Fruit fly (Drosophila melanogaster): ENCODE measurements around the gene CG5787.

CG5787 gene

dm6 chr2L:12719712-12720429 is 7.1 kb upstream of the CG5787 start (continued):
- TF ChIP-seq phol (tag; optimal IDR thresholded peaks at IDR 0.05) = no peak
- TF ChIP-seq cwo (GFP tag; optimal IDR thresholded peaks at IDR 0.05) = peak; percentile 6
- TF ChIP-seq CG16813 (GFP tag; IDR thresholded peaks at IDR 0.05; ENCODE audit: partially characterized antibody) = no peak
- no peak for TF ChIP-seq NK7.1 (GFP tag; optimal IDR thresholded peaks at IDR 0.05)
- TF ChIP-seq gt (GFP tag; IDR thresholded peaks at IDR 0.05) = no peak
- no peak for TF ChIP-seq lab (GFP tag; optimal IDR thresholded peaks at IDR 0.05)
- no peak for TF ChIP-seq repo (GFP tag; optimal IDR thresholded peaks at IDR 0.05)
- TF ChIP-seq CG13424 (tag; optimal IDR thresholded peaks at IDR 0.05) = no peak
- TF ChIP-seq Atf3 (GFP tag; optimal IDR thresholded peaks at IDR 0.05) = no peak
- TF ChIP-seq corto (GFP tag; optimal IDR thresholded peaks at IDR 0.05) = peak; percentile 1
- TF ChIP-seq ftz-f1 (GFP tag; optimal IDR thresholded peaks at IDR 0.05) = peak; percentile 9
- TF ChIP-seq CG5245 (GFP tag; optimal IDR thresholded peaks at IDR 0.05) = no peak
- TF ChIP-seq mam (GFP tag; optimal IDR thresholded peaks at IDR 0.05) = no peak
- TF ChIP-seq Hey (tag; optimal IDR thresholded peaks at IDR 0.05) = peak; percentile 60
- TF ChIP-seq hth (optimal IDR thresholded peaks at IDR 0.05) = no peak
- peak; percentile 57 for TF ChIP-seq CG31224 (GFP tag; IDR thresholded peaks at IDR 0.05)
- TF ChIP-seq gsb-n (tag; optimal IDR thresholded peaks at IDR 0.05) = no peak
- TF ChIP-seq lola (GFP tag; optimal IDR thresholded peaks at IDR 0.05) = no peak
- TF ChIP-seq PHDP (tag; optimal IDR thresholded peaks at IDR 0.05) = no peak
- no peak for TF ChIP-seq caup (GFP tag; optimal IDR thresholded peaks at IDR 0.05; ENCODE audit: severe bottlenecking)
- TF ChIP-seq D (optimal IDR thresholded peaks at IDR 0.05) = no peak
- TF ChIP-seq D (GFP tag; optimal IDR thresholded peaks at IDR 0.05) = no peak
- TF ChIP-seq tup (GFP tag; optimal IDR thresholded peaks at IDR 0.05) = no peak
- TF ChIP-seq ranshi (GFP tag; IDR thresholded peaks at IDR 0.05) = no peak
- peak; percentile 81 for TF ChIP-seq sug (tag; optimal IDR thresholded peaks at IDR 0.05)
- no peak for TF ChIP-seq Rfx (GFP tag; IDR thresholded peaks at IDR 0.05)
- peak; percentile 73 for TF ChIP-seq Med (GFP tag)
- TF ChIP-seq CG2875 (GFP tag; optimal IDR thresholded peaks at IDR 0.05) = no peak
- TF ChIP-seq CG13123 (GFP tag; optimal IDR thresholded peaks at IDR 0.05) = no peak
- no peak for TF ChIP-seq chm (GFP tag; IDR thresholded peaks at IDR 0.05)
- no peak for TF ChIP-seq Usf (GFP tag; optimal IDR thresholded peaks at IDR 0.05)
- TF ChIP-seq tx (GFP tag; optimal IDR thresholded peaks at IDR 0.05) = no peak
- TF ChIP-seq fd64A (GFP tag; optimal IDR thresholded peaks at IDR 0.05) = no peak
- no peak for TF ChIP-seq eyg (GFP tag; optimal IDR thresholded peaks at IDR 0.05)
- TF ChIP-seq CG3407 (GFP tag; optimal IDR thresholded peaks at IDR 0.05) = no peak
- TF ChIP-seq NFAT (GFP tag; IDR thresholded peaks at IDR 0.05) = no peak
- TF ChIP-seq CG9609 (GFP tag; optimal IDR thresholded peaks at IDR 0.05) = no peak
- no peak for TF ChIP-seq crp (GFP tag; optimal IDR thresholded peaks at IDR 0.05)
- no peak for TF ChIP-seq CG7839 (tag; optimal IDR thresholded peaks at IDR 0.05)
- TF ChIP-seq E2f2 (GFP tag; IDR thresholded peaks at IDR 0.05) = no peak
- TF ChIP-seq Opbp (GFP tag; IDR thresholded peaks at IDR 0.05; ENCODE audit: partially characterized antibody) = no peak
- no peak for TF ChIP-seq CG32532 (GFP tag; IDR thresholded peaks at IDR 0.05)
- TF ChIP-seq dan (GFP tag; IDR thresholded peaks at IDR 0.05) = no peak
- TF ChIP-seq gro (GFP tag; optimal IDR thresholded peaks at IDR 0.05) = no peak
- TF ChIP-seq CG7987 (GFP tag; optimal IDR thresholded peaks at IDR 0.05) = no peak
- no peak for TF ChIP-seq CG2678 (tag; optimal IDR thresholded peaks at IDR 0.05)
- TF ChIP-seq CG12299 (tag; optimal IDR thresholded peaks at IDR 0.05) = no peak
- no peak for TF ChIP-seq kah (GFP tag; optimal IDR thresholded peaks at IDR 0.05)
- no peak for TF ChIP-seq Asciz (GFP tag; optimal IDR thresholded peaks at IDR 0.05)
- no peak for TF ChIP-seq lbe (GFP tag; optimal IDR thresholded peaks at IDR 0.05)

Measured in whole organism, embryonic.